Fruit fly (Drosophila melanogaster): ENCODE results near the gene UQCR-Q.

Gene UQCR-Q

DNA sequence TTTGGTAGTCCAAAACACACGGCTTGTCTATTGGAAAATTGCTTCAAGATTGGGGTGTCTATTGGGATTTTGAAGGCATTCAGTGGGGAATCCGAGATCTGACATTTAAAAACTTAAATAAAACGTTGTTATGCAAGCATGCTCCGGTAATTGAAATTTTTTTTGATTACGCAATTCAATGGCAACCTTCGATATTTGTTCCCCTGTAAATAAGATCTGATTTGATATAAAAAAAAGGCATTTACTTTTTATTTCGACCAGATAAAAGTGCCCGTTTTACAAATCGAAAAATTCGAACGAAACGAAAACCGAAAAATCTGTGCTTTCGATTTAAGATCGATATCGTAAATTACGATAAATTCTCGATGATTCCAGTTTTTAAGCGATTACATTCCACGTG, 4.3 kb downstream of the UQCR-Q start, which contains the start of the genes CG13733 and qjt:
TSS of gene CG13733 (minus strand) at position 101 of the 400 bp plus-strand sequence.
TSS of gene qjt (plus strand) at position 271 of the 400 bp plus-strand sequence.
- TF ChIP-seq Dll (optimal IDR thresholded peaks at IDR 0.05) (no peak), pan (optimal IDR thresholded peaks at IDR 0.05) (no peak), EcR (GFP tag; optimal IDR thresholded peaks at IDR 0.05) (no peak), psq (optimal IDR thresholded peaks at IDR 0.05) (no peak), CG8478 (optimal IDR thresholded peaks at IDR 0.05) (no peak), usp (GFP tag; optimal IDR thresholded peaks at IDR 0.05) (no peak)

DNA sequence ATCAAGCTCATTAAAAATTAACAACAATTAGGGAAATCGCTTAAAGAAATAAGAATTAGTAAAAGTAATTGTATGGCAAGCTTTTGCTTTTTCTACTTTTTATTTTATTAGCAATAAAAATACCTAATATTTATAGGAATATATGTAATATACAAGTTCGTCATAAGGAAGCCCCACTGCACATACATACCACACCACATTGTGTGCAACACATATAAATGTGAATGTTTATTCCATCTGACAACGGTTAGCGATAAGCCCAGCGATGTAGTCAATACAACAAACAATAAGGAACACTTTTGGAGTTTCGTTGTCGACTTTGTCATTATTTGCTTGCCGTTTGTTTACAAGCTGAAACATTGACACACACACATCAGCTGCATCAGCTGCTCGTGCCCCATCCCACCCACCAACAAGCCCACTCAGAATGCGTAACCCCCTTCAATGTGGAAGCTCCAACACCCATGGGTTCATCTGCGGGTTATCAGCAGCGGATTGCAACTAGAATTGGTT, 10.8 kb downstream of the UQCR-Q start:
- no peak for TF ChIP-seq CG8478 (optimal IDR thresholded peaks at IDR 0.05)
- TF ChIP-seq usp (GFP tag; optimal IDR thresholded peaks at IDR 0.05): no peak
- TF ChIP-seq EcR (GFP tag; optimal IDR thresholded peaks at IDR 0.05): no peak
- TF ChIP-seq pan (optimal IDR thresholded peaks at IDR 0.05): no peak
- TF ChIP-seq psq (optimal IDR thresholded peaks at IDR 0.05): no peak
- TF ChIP-seq Dll (optimal IDR thresholded peaks at IDR 0.05): no peak

DNA sequence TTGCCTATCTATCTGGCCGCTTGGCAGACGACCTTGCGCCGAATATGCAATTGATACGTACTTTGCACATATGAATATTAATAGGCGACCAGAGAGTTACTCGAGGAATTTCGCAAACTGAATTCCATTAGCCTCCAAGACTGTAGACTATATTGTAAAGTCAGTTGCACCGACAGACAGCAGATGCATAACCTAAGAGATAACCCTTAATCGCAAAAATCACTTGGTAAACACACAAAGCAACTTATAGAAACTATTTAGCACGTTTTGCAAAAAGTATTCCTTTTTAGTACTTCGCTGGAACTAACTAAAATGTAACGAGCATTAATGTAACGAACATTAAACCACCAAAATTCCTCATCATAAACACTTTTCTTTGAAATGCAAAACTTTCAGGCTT, 11.6 kb downstream of the UQCR-Q start, which contains the start of gene CG6333:
TSS of gene CG6333 (minus strand) at position 101 of the 400 bp plus-strand sequence.
- TF ChIP-seq pan (optimal IDR thresholded peaks at IDR 0.05): no peak
- no peak for TF ChIP-seq psq (optimal IDR thresholded peaks at IDR 0.05)
- TF ChIP-seq EcR (GFP tag; optimal IDR thresholded peaks at IDR 0.05): no peak
- no peak for TF ChIP-seq usp (GFP tag; optimal IDR thresholded peaks at IDR 0.05)
- TF ChIP-seq CG8478 (optimal IDR thresholded peaks at IDR 0.05): no peak
- TF ChIP-seq Dll (optimal IDR thresholded peaks at IDR 0.05): no peak

DNA sequence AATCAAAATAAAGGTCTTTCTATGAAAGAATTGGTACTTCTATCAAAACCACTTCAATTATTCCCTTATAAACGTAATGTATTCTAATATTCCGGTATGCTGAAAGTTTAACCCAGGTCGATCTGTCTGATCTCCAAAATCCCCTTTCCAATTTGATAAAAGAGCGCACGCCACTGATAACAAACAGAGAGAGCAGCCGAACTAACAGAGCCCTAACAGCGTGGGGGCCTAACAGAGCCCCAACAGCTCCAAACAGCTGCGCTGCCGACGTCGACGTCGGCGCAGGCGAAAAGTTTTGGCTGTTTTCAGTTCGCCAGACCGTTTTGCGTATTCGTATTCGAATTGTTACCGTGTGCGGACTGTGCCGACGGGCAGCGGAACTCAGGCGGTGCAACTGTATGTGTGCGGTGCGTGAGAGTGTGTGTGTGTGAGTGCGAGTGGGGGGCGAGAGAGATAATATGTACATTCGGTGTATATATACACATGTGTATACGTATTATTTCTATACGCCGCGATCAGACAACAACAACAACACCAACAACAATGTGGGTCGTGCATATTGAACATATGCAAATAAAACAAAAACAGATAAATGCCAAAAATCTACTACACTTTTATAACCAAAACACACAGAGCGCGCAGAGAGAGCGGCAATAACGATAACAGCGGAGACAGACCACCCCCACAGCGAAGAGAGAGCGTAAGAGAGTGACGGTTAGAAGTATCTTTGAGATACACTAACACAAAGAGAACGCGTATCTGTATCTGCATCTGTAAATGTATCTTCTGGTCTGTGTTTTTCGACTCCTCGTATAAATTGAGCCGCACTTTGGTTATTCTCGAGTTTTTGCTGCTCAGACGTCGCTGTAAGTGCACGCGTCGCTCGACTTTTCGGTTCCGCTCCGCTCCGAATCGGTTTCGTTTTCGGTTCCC, 12.5 kb downstream of the UQCR-Q start, which contains the start of gene Oatp74D:
TSS of gene Oatp74D (plus strand) at position 325 of the 933 bp plus-strand sequence.
- TF ChIP-seq pan (optimal IDR thresholded peaks at IDR 0.05) (no peak), psq (optimal IDR thresholded peaks at IDR 0.05) (no peak), usp (GFP tag; optimal IDR thresholded peaks at IDR 0.05) (no peak), EcR (GFP tag; optimal IDR thresholded peaks at IDR 0.05) (no peak), Dll (optimal IDR thresholded peaks at IDR 0.05) (peak; percentile 30), CG8478 (optimal IDR thresholded peaks at IDR 0.05) (peak; percentile 16)

DNA sequence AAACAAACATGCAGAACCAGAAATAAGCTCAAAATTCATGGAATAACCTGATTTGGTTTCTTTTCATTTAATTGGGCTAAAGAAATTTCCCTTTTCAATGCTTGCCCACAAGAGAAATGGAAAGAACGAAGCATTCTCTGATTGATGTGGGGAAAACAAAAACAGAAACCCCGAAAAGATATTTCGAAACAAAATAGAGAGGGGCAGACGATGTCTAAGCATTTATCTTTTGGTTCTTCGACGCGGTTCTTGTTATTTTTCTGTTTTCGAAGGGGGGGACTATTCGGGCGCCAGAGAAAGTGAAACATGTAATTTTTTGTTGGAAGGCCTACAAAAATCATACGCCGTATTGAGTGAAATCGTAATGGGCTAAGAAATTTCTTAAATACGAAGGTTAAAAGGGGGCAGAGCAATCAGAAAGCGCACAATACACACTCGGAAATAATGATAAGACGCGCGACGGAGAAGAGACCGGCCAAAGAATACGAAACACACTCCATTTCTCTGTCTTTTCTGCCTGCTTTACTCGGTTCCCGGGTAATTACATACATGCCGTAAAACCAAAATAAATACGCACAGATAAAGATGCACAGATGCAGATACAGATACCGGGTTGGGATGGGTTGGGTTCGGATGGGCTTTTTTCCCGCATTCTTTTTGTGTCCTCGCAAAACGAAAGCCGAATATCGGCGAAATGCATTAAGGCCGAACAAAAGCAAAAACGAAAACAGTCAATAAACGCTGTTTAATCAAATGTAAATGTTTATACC, 14.2 kb downstream of the UQCR-Q start:
- TF ChIP-seq pan (optimal IDR thresholded peaks at IDR 0.05) (no peak), psq (optimal IDR thresholded peaks at IDR 0.05) (no peak), Dll (optimal IDR thresholded peaks at IDR 0.05) (no peak), usp (GFP tag; optimal IDR thresholded peaks at IDR 0.05) (no peak), EcR (GFP tag; optimal IDR thresholded peaks at IDR 0.05) (no peak), CG8478 (optimal IDR thresholded peaks at IDR 0.05) (no peak)

DNA sequence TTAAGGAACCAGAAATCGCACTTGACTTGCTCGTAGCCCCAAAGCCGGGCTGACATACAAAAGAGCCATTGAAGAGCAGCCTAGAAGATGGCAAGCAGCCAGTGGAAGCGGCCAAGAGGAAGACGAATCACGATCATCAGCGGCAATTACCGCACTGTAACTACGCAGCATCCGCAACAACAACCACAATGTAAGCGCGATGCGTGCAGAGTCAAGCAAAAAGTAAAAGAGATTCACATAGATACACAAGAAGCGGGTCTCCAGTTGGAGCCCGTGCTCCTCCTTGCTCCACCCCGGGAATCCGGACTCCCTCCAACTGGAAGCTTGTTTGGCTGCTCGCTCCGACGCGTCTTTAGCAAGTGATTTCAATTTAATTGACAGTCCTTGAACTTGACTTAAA, 17.1 kb downstream of the UQCR-Q start:
- TF ChIP-seq pan (optimal IDR thresholded peaks at IDR 0.05): no peak
- no peak for TF ChIP-seq usp (GFP tag; optimal IDR thresholded peaks at IDR 0.05)
- no peak for TF ChIP-seq CG8478 (optimal IDR thresholded peaks at IDR 0.05)
- no peak for TF ChIP-seq Dll (optimal IDR thresholded peaks at IDR 0.05)
- TF ChIP-seq psq (optimal IDR thresholded peaks at IDR 0.05): no peak
- TF ChIP-seq EcR (GFP tag; optimal IDR thresholded peaks at IDR 0.05): no peak

DNA sequence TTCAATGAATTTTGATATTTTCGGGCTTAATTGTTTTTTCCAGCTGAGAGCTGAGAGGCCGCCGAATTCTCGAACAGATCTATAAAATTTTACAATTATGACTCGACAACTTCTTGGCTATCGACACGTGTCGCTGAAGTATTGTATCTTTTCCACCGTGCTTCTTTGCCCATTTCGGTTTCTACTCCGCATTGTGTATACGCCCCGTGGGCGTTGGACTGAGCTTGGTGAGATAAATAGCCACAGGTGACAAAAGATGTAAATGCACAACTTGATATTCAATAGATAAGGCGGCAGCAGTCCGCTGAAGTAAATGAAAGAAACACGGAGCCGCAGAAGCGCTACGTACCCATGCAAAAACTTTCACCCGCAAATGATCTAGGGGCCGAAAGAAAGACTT, 18.7 kb downstream of the UQCR-Q start:
- TF ChIP-seq psq (optimal IDR thresholded peaks at IDR 0.05): no peak
- TF ChIP-seq Dll (optimal IDR thresholded peaks at IDR 0.05): no peak
- TF ChIP-seq pan (optimal IDR thresholded peaks at IDR 0.05): no peak
- no peak for TF ChIP-seq CG8478 (optimal IDR thresholded peaks at IDR 0.05)

DNA sequence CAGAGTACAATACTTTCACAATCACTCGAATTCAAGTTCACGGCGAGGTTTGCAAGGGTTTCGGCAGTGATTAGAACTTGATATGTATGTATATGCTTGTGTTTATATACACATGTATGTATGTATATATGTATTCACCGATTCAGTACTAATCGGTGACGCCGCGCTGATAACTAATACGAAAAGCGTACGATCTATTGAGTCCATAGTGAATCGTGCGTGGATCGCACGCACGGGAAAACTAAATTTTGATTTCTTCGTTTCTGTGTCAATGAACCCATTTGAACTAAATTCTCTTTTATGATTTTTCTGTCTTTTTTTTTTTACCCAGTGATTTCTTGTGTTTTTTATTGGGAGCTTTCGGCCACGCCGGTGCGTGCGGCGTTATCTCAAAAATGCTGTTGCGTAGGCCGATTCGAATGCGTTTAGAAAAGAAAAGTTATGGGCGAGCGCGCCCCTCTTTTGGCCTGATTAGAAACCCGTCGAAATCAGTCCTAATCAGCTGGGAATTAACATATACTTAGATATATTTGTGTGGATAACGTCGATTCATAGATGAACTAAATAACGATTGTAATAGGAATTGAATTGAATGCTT, 19.3 kb downstream of the UQCR-Q start:
- no peak for TF ChIP-seq pan (optimal IDR thresholded peaks at IDR 0.05)
- no peak for TF ChIP-seq EcR (GFP tag; optimal IDR thresholded peaks at IDR 0.05)
- TF ChIP-seq Dll (optimal IDR thresholded peaks at IDR 0.05): no peak

DNA sequence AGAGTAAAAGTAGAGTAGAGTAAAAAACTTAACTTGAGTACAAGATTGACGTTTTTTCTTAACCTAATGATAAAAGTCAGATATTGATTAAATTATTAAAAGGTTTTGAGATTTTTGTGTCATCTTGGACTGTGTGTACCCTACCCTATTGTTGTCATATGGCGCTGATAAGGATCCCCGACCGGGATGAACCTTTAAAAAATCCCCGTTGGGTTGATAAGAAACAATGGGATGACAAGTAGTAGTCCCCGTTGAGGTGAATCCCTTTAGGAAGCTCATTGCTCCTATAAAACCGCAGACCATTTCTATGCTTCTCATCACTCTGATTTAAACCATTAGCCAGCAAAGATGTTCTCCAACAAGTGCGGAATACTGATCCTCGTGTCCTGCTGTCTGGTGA, 20.0 kb downstream of the UQCR-Q start, which contains the start of gene edin:
TSS of gene edin (plus strand) at position 340 of the 400 bp plus-strand sequence.
- TF ChIP-seq pan (optimal IDR thresholded peaks at IDR 0.05) (no peak), EcR (GFP tag; optimal IDR thresholded peaks at IDR 0.05) (no peak), Dll (optimal IDR thresholded peaks at IDR 0.05) (no peak), usp (GFP tag; optimal IDR thresholded peaks at IDR 0.05) (no peak), psq (optimal IDR thresholded peaks at IDR 0.05) (no peak), CG8478 (optimal IDR thresholded peaks at IDR 0.05) (no peak)

DNA sequence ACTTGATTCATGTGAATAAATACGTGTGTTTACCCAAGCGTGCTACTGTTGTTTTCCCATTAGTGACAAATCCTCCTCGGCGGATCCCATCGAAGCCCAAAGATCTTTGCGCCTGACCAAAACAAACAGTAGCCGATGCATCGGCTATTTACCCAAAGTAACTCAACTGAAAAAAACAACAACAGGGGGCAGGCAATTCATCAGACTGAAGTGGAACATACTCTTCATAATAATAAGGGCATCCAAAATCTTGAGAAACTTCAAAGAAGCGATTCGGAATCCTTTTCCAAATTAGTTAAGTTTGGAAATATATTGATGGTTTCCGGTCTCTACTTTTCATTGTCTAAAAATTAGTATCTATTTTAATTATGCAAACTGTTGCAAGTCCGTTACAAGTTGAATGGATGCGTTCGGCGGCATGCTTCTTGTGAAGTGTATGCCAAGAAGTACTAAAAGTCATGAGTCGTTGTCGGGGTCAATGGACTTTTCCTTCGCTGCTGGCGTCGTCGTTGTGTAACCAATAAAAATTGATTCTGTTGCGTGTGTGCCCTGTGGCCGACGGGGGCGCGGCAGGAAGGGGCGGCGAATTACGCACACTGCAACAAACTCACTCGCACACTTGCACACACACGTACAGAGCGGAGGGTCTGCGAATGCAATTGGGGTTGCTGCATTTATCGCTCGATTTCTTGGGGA, 20.9 kb downstream of the UQCR-Q start:
- TF ChIP-seq usp (GFP tag; optimal IDR thresholded peaks at IDR 0.05) (no peak), EcR (GFP tag; optimal IDR thresholded peaks at IDR 0.05) (peak; percentile 56 to 81), psq (optimal IDR thresholded peaks at IDR 0.05) (no peak), Dll (optimal IDR thresholded peaks at IDR 0.05) (peak; percentile 19)

DNA sequence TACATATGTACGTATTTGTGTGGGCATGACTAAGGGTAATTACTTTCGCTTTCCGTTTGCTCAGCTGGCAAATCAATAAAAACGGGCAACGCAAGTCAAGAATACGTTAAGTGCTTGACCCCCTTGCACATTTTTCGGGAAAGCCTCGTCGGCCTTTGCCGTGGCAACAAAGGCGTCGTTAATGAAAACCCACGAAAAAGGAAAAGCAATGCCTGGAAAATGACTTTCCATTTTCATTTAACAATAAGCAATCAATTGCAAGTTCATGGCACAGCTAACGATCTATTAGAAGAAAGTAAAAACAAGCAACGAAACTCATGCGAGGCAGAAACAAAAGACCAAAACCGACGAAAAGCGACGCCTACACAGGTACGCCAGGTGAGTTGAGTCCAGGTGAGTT, 21.5 kb downstream of the UQCR-Q start:
- TF ChIP-seq usp (GFP tag; optimal IDR thresholded peaks at IDR 0.05): no peak
- no peak for TF ChIP-seq psq (optimal IDR thresholded peaks at IDR 0.05)
- no peak for TF ChIP-seq Dll (optimal IDR thresholded peaks at IDR 0.05)
- TF ChIP-seq pan (optimal IDR thresholded peaks at IDR 0.05): no peak
- TF ChIP-seq CG8478 (optimal IDR thresholded peaks at IDR 0.05): no peak
- no peak for TF ChIP-seq EcR (GFP tag; optimal IDR thresholded peaks at IDR 0.05)
